Worm (Caenorhabditis elegans): ENCODE measurements around the gene B0273.115.
"Not testable (repeated sequence)": the region's sequence is repeated elsewhere in the genome, so short reads cannot be mapped to it uniquely, and the experiment has no call there.

Gene B0273.115

ce11 chrIV:5476468-5476867 is 14.5 kb downstream of the B0273.115 start, which contains the start of gene T11F8.4:
TSS of gene T11F8.4 (minus strand) at chrIV:5476568.
- TF ChIP-seq irx-1 (tag; optimal IDR thresholded peaks at IDR 0.05) (no peak), lin-13 (GFP tag; optimal IDR thresholded peaks at IDR 0.05) (no peak), efl-3 (GFP tag; optimal IDR thresholded peaks at IDR 0.05) (no peak), nhr-12 (tag; optimal IDR thresholded peaks at IDR 0.05) (no peak), lin-14 (GFP tag; optimal IDR thresholded peaks at IDR 0.05) (no peak), vab-15 (tag; optimal IDR thresholded peaks at IDR 0.05) (no peak), C34B4.2 (tag; optimal IDR thresholded peaks at IDR 0.05) (no peak), nhr-77 (tag; optimal IDR thresholded peaks at IDR 0.05) (no peak), rnt-1 (tag; optimal IDR thresholded peaks at IDR 0.05) (no peak), Y116A8C.19 (tag; optimal IDR thresholded peaks at IDR 0.05; ENCODE audit: borderline replicate concordance) (no peak), nhr-90 (tag; optimal IDR thresholded peaks at IDR 0.05; ENCODE audit: poor library complexity) (no peak), lin-15B (tag; optimal IDR thresholded peaks at IDR 0.05) (no peak), isw-1 (GFP tag; IDR thresholded peaks at IDR 0.05) (no peak)

- TF ChIP-seq efl-3 (GFP tag; optimal IDR thresholded peaks at IDR 0.05) (no peak), aly-2 (tag; optimal IDR thresholded peaks at IDR 0.05) (no peak), nhr-237 (tag; optimal IDR thresholded peaks at IDR 0.05) (no peak), hlh-4 (tag; optimal IDR thresholded peaks at IDR 0.05) (no peak), nhr-20 (tag; optimal IDR thresholded peaks at IDR 0.05) (no peak), nhr-84 (tag; optimal IDR thresholded peaks at IDR 0.05) (no peak)
These were observed 17.9 kb downstream of the B0273.115 start for ce11 chrIV:5473098-5473497.

- TF ChIP-seq nhr-28 (tag; optimal IDR thresholded peaks at IDR 0.05) (no peak), unc-30 (tag; optimal IDR thresholded peaks at IDR 0.05) (no peak), ceh-88 (GFP tag; IDR thresholded peaks at IDR 0.05) (no peak), ceh-8 (GFP tag; optimal IDR thresholded peaks at IDR 0.05) (no peak)
These were observed 21.2 kb downstream of the B0273.115 start, which contains the start of gene rme-2 for ce11 chrIV:5469739-5470138. TSS of gene rme-2 (plus strand) at chrIV:5470026.

- not testable (repeated sequence) for TF ChIP-seq ama-1 (optimal IDR thresholded peaks at IDR 0.05); swsn-7 (tag; optimal IDR thresholded peaks at IDR 0.05); C16A3.4 (tag; optimal IDR thresholded peaks at IDR 0.05)
These were observed 26.6 kb downstream of the B0273.115 start, which contains the start of gene Y52D5A.2 for ce11 chrIV:5464403-5464802. TSS of gene Y52D5A.2 (minus strand) at chrIV:5464503.

ce11 chrIV:5462820-5463219 is 28.1 kb downstream of the B0273.115 start:
- no peak for TF ChIP-seq dsc-1 (tag; optimal IDR thresholded peaks at IDR 0.05)
- no peak for TF ChIP-seq ztf-11 (tag; optimal IDR thresholded peaks at IDR 0.05)
- TF ChIP-seq tlp-1 (tag; optimal IDR thresholded peaks at IDR 0.05): no peak
- TF ChIP-seq mdl-1 (tag; optimal IDR thresholded peaks at IDR 0.05): no peak
- no peak for TF ChIP-seq ceh-63 (GFP tag; optimal IDR thresholded peaks at IDR 0.05)
- TF ChIP-seq alr-1 (tag; optimal IDR thresholded peaks at IDR 0.05; ENCODE audit: borderline replicate concordance): no peak
- no peak for TF ChIP-seq nhr-77 (tag; optimal IDR thresholded peaks at IDR 0.05)
- TF ChIP-seq Y116A8C.19 (tag; optimal IDR thresholded peaks at IDR 0.05; ENCODE audit: borderline replicate concordance): no peak
- no peak for TF ChIP-seq nhr-19 (GFP tag; conservative IDR thresholded peaks at IDR 0.05)
- TF ChIP-seq tbx-2 (tag; optimal IDR thresholded peaks at IDR 0.05): no peak
- TF ChIP-seq nhr-84 (tag; optimal IDR thresholded peaks at IDR 0.05): no peak
- TF ChIP-seq nhr-12 (tag; optimal IDR thresholded peaks at IDR 0.05): no peak
- TF ChIP-seq lin-15B (tag; optimal IDR thresholded peaks at IDR 0.05): no peak

ce11 chrIV:5455999-5456398 is 35.0 kb downstream of the B0273.115 start, which contains the start of gene Y4C6A.3:
TSS of gene Y4C6A.3 (minus strand) at chrIV:5456099.
- TF ChIP-seq fkh-4 (tag; optimal IDR thresholded peaks at IDR 0.05; ENCODE audit: borderline replicate concordance); alr-1 (tag; optimal IDR thresholded peaks at IDR 0.05; ENCODE audit: borderline replicate concordance); elt-2 (tag; optimal IDR thresholded peaks at IDR 0.05): not testable (repeated sequence)
